Worm (Caenorhabditis elegans) whole organism, L4 larva: ENCODE measurements around the gene F09E5.11.

Experiments
- D1046.2 ChIP-seq: fragments of 200-800 bp; sonication (Bioruptor generic); IDR thresholded peaks from 2 replicates; pipeline ENCODE4 v1.3.6; 2022; ENCODE audit warnings: missing genetic modification characterization, missing compliant biosample characterization
- T20F7.1 ChIP-seq: fragments of 200-800 bp; sonication (Bioruptor generic); optimal IDR thresholded peaks from 2 replicates; lab custom pipeline; 2018; ENCODE audit warnings: mild to moderate bottlenecking, missing genetic modification characterization, missing compliant biosample characterization
- Y48G9A.11 ChIP-seq: fragments of 200-800 bp; sonication (Bioruptor generic); IDR thresholded peaks from 2 replicates; pipeline ENCODE4 v1.3.6; 2022; ENCODE audit warnings: missing genetic modification reagents, missing genetic modification characterization, missing compliant biosample characterization
- aly-2 ChIP-seq: sonication (generic microtip); optimal IDR thresholded peaks from 2 replicates; lab custom pipeline; 2018; ENCODE audit warnings: missing biosample characterization, missing genetic modification characterization
- ceh-32 ChIP-seq: sonication (generic microtip); optimal IDR thresholded peaks from 2 replicates; lab custom pipeline; 2016; ENCODE audit warnings: mild to moderate bottlenecking, missing genetic modification characterization, missing compliant biosample characterization; ENCODE audit not compliant: poor library complexity
- ceh-82 ChIP-seq: sonication (generic microtip); optimal IDR thresholded peaks from 2 replicates; lab custom pipeline; 2017; ENCODE audit warnings: missing biosample characterization, missing genetic modification characterization
- ces-1 ChIP-seq: fragments of 150-350 bp; sonication (generic microtip); optimal IDR thresholded peaks from 4 replicates; lab custom pipeline; 2014; ENCODE audit warnings: missing biosample characterization, missing genetic modification reagents, missing genetic modification characterization
- daf-12 ChIP-seq: fragments of 150-350 bp; optimal IDR thresholded peaks from 2 replicates; lab custom pipeline; 2014; ENCODE audit warnings: missing biosample characterization, missing genetic modification reagents, missing genetic modification characterization
- daf-16 ChIP-seq, 3 experiments: sonication (generic microtip); optimal IDR thresholded peaks; 2 replicates each; lab custom pipeline; 2016 to 2017; ENCODE audit warnings: missing genetic modification characterization in 3 of 3, missing genetic modification reagents in 3 of 3, mild to moderate bottlenecking in 2 of 3, missing compliant biosample characterization in 2 of 3, missing biosample characterization in 1 of 3, moderate library complexity in 1 of 3
- daf-19 ChIP-seq: fragments of 200-800 bp; sonication (Bioruptor generic); conservative IDR thresholded peaks from 2 replicates; pipeline ENCODE4 v1.3.6; 2022; ENCODE audit warnings: missing genetic modification characterization, missing compliant biosample characterization
- dmd-9 ChIP-seq: fragments of 200-800 bp; sonication (Bioruptor generic); IDR thresholded peaks from 2 replicates; pipeline ENCODE4 v1.3.6; 2022; ENCODE audit warnings: missing genetic modification reagents, missing genetic modification characterization, missing compliant biosample characterization
- dpl-1 ChIP-seq: fragments of 150-350 bp; optimal IDR thresholded peaks from 2 replicates; lab custom pipeline; 2014; ENCODE audit warnings: missing biosample characterization, missing genetic modification reagents, missing genetic modification characterization
- dve-1 ChIP-seq: sonication (generic microtip); optimal IDR thresholded peaks from 2 replicates; lab custom pipeline; 2017; ENCODE audit warnings: antibody characterized with exemption, mild to moderate bottlenecking, missing genetic modification characterization, missing compliant biosample characterization; ENCODE audit not compliant: insufficient read depth
- hlh-11 ChIP-seq: fragments of 200-800 bp; sonication (Bioruptor generic); optimal IDR thresholded peaks from 2 replicates; lab custom pipeline; 2018; ENCODE audit warnings: mild to moderate bottlenecking, missing genetic modification characterization, missing compliant biosample characterization
- hlh-30 ChIP-seq: sonication (generic microtip); optimal IDR thresholded peaks from 2 replicates; lab custom pipeline; 2017; ENCODE audit warnings: antibody characterized with exemption, mild to moderate bottlenecking, missing genetic modification characterization, missing compliant biosample characterization; ENCODE audit not compliant: insufficient read depth
- jun-1 ChIP-seq: fragments of 150-350 bp; optimal IDR thresholded peaks from 2 replicates; lab custom pipeline; 2014; ENCODE audit warnings: missing biosample characterization, missing genetic modification reagents, missing genetic modification characterization
- lim-7 ChIP-seq: fragments of 200-800 bp; sonication (Bioruptor generic); IDR thresholded peaks from 2 replicates; pipeline ENCODE4 v1.3.6; 2022; ENCODE audit warnings: missing genetic modification characterization, missing compliant biosample characterization
- lin-38 ChIP-seq: fragments of 200-800 bp; sonication (Bioruptor generic); IDR thresholded peaks from 2 replicates; pipeline ENCODE4 v1.3.6; 2022; ENCODE audit warnings: missing genetic modification reagents, missing genetic modification characterization, missing compliant biosample characterization
- mdl-1 ChIP-seq, 2 experiments: fragments of 150-350 bp in 1 of 2; sonication (generic microtip) in 1 of 2; optimal IDR thresholded peaks; 2 replicates each; lab custom pipeline; 2014 to 2017; ENCODE audit warnings: missing biosample characterization in 2 of 2, missing genetic modification characterization in 2 of 2
- mdt-29 ChIP-seq: fragments of 200-800 bp; sonication (Bioruptor generic); IDR thresholded peaks from 2 replicates; pipeline ENCODE4 v1.3.6; 2022; ENCODE audit warnings: missing genetic modification reagents, missing genetic modification characterization, missing compliant biosample characterization
- mes-2 ChIP-seq: sonication (generic microtip); optimal IDR thresholded peaks from 2 replicates; lab custom pipeline; 2016; ENCODE audit warnings: missing genotype, mild to moderate bottlenecking, missing genetic modification characterization, missing compliant biosample characterization; ENCODE audit not compliant: poor library complexity, severe bottlenecking
- nhr-28 ChIP-seq: fragments of 150-350 bp; optimal IDR thresholded peaks from 2 replicates; lab custom pipeline; 2014; ENCODE audit warnings: missing biosample characterization, missing genetic modification characterization
- nhr-41 ChIP-seq: fragments of 200-800 bp; sonication (Bioruptor generic); IDR thresholded peaks from 2 replicates; pipeline ENCODE4 v1.3.6; 2022; ENCODE audit warnings: missing genetic modification reagents, missing genetic modification characterization, missing compliant biosample characterization
- nhr-6 ChIP-seq: fragments of 150-350 bp; optimal IDR thresholded peaks from 2 replicates; lab custom pipeline; 2014; ENCODE audit warnings: missing biosample characterization, missing genetic modification characterization
- nhr-77 ChIP-seq: fragments of 150-350 bp; optimal IDR thresholded peaks from 2 replicates; lab custom pipeline; 2014; ENCODE audit warnings: missing biosample characterization, missing genetic modification characterization
- pha-4 ChIP-seq, 2 experiments: fragments of 150-350 bp in 1 of 2; fragments of 200-800 bp in 1 of 2; sonication (Bioruptor generic) in 1 of 2; IDR thresholded peaks in 1 of 2; optimal IDR thresholded peaks in 1 of 2; 2 replicates each; pipeline versions ENCODE4 v1.3.6 to Lab custom; 2014 to 2022; ENCODE audit warnings: missing genetic modification characterization in 2 of 2, missing genetic modification reagents in 2 of 2, missing biosample characterization in 1 of 2, missing compliant biosample characterization in 1 of 2
- php-3 ChIP-seq: fragments of 200-800 bp; sonication (Bioruptor generic); IDR thresholded peaks from 2 replicates; pipeline ENCODE4 v1.3.6; 2022; ENCODE audit warnings: missing genetic modification reagents, missing genetic modification characterization, missing compliant biosample characterization

F09E5.11 gene

ce11 chrII:5358137-5358745 lies at the start of gene F09E5.11, which contains the start of gene bmy-1 (continued):
- peak; percentile 23; the same call in 1 of the 2 replicates for TF ChIP-seq lim-7 (GFP tag; lab: Robert Waterston, UW)
- peak in 1 of 2 experiments; percentile 36 for TF ChIP-seq mdl-1 (tag; optimal IDR thresholded peaks at IDR 0.05; lab: Kevin White, UChicago)
- TF ChIP-seq daf-12 (tag; lab: Kevin White, UChicago), result no peak
- TF ChIP-seq ceh-82 (tag; lab: Kevin White, UChicago), result no peak
- peak; percentile 83 for TF ChIP-seq dmd-9 (GFP tag; lab: Robert Waterston, UW)

- no peak for TF ChIP-seq nhr-6 (tag; lab: Kevin White, UChicago)
- TF ChIP-seq, all 104 proteins: peak for 0
These were observed 49.6 kb upstream of the F09E5.11 start, which contains the start of gene clec-141 for ce11 chrII:5407548-5407947. Gene clec-141, minus strand, starts transcription at chrII:5407648.

- TF ChIP-seq lin-38, result peak; percentile 40; the same call in 1 of the 2 replicates
- peak; percentile 23 for TF ChIP-seq hlh-30 (tag; lab: Kevin White, UChicago)
- TF ChIP-seq mes-2 (tag; lab: Kevin White, UChicago), result peak; percentile 77
- TF ChIP-seq dpl-1 (GFP tag; lab: Kevin White, UChicago), result peak; percentile 26
- no peak for TF ChIP-seq dve-1 (tag; lab: Kevin White, UChicago)
- no peak for TF ChIP-seq pha-4 (GFP tag; IDR thresholded peaks at IDR 0.05; lab: Robert Waterston, UW)
- TF ChIP-seq pha-4 (tag; optimal IDR thresholded peaks at IDR 0.05; lab: Kevin White, UChicago), result peak; percentile 25
- no peak for TF ChIP-seq jun-1 (tag; lab: Kevin White, UChicago)
- TF ChIP-seq, all 104 proteins: peak for 5
These were observed 41.2 kb upstream of the F09E5.11 start, which contains the start of gene mog-5 for ce11 chrII:5399201-5399600. Gene mog-5, plus strand, starts transcription at chrII:5399538.

DNA sequence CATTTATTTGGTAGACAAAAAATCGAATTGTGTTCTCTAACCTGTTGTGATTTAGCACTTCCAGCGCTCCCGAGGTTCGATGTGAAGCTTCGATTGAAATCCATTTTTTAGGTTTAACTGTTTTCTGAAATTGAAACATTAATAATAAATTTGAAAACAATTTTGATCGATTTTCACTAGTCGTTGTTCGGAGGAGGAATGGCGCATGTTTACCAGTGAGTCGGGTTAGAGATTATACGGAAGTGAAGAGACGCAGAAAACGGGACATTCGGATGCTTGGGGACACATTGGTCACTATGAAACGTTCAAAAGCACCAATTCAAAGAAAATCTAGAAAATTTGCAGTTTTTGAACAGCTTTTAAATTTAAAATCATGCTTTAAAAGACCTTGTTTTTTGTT lies 40.8 kb upstream of the F09E5.11 start, which contains the start of gene fbxl-3:
fbxl-3 (minus strand) TSS at position 124 of the 400 bp plus-strand sequence.
- no peak for TF ChIP-seq mdl-1 (tag; optimal IDR thresholded peaks at IDR 0.05; lab: Kevin White, UChicago)
- TF ChIP-seq ceh-32 (tag; lab: Kevin White, UChicago), result no peak
- TF ChIP-seq ces-1 (GFP tag; lab: Kevin White, UChicago), result no peak
- no peak for TF ChIP-seq pha-4 (GFP tag; IDR thresholded peaks at IDR 0.05; lab: Robert Waterston, UW)
- TF ChIP-seq pha-4 (tag; optimal IDR thresholded peaks at IDR 0.05; lab: Kevin White, UChicago), result no peak
- no peak for TF ChIP-seq php-3 (GFP tag; lab: Robert Waterston, UW)
- peak; percentile 2 for TF ChIP-seq nhr-28 (tag; lab: Kevin White, UChicago)
- TF ChIP-seq Y48G9A.11 (GFP tag; lab: Robert Waterston, UW), result no peak
- TF ChIP-seq mdt-29 (GFP tag; lab: Robert Waterston, UW), result no peak
- TF ChIP-seq hlh-11 (tag; lab: Kevin White, UChicago), result peak; percentile 11
- no peak for TF ChIP-seq daf-16 (GFP tag; optimal IDR thresholded peaks at IDR 0.05; lab: Kevin White, UChicago)
- TF ChIP-seq daf-16 (tag; optimal IDR thresholded peaks at IDR 0.05; lab: Kevin White, UChicago), result peak; percentile 61
- TF ChIP-seq jun-1 (tag; lab: Kevin White, UChicago), result no peak

DNA sequence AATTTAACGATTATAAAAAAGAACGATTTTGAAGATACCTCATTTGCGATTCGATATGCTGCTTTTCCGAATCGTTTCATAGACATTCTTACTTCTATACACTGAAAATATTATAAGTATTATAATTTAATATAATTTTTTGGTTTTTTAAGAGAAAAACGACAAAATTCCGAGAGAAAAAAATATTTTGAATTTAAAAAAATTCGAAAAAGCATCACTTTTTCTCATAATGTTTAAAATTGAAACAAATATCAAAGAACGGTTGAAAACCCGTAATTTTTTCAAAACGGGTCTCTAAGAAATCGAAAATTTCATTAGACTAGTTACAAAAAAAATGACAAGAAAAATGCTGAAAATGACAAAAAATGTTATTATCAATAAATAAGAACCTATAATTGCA lies 37.6 kb upstream of the F09E5.11 start, which contains the start of gene pink-1:
pink-1 (minus strand) TSS at position 101 of the 400 bp plus-strand sequence.
- TF ChIP-seq nhr-77 (tag; lab: Kevin White, UChicago), result no peak
- TF ChIP-seq lin-38, result 0 out of 2 replicates have a peak, but pooled peaks have one; percentile 17
- no peak for TF ChIP-seq T20F7.1 (GFP tag; lab: Kevin White, UChicago)
- TF ChIP-seq dpl-1 (GFP tag; lab: Kevin White, UChicago), result no peak
- TF ChIP-seq D1046.2 (GFP tag; lab: Robert Waterston, UW), result no peak
- no peak for TF ChIP-seq daf-19 (GFP tag; lab: Robert Waterston, UW)
- TF ChIP-seq nhr-41, result no peak
- TF ChIP-seq aly-2 (tag; lab: Kevin White, UChicago), result no peak
